Worm (Caenorhabditis elegans): Measurements from ENCODE around the gene C01G10.14.

The C01G10.14 gene

ce11 chrV:15071015-15071810 lies 34.5 kb downstream of the C01G10.14 start, which contains the start of gene unc-76 (continued):
- TF ChIP-seq gei-17 (GFP tag; optimal IDR thresholded peaks at IDR 0.05) (no peak), snpc-1.1 (tag; optimal IDR thresholded peaks at IDR 0.05; ENCODE audit: insufficient read depth) (no peak), lir-1 (GFP tag; conservative IDR thresholded peaks at IDR 0.05) (no peak), ztf-28 (GFP tag; IDR thresholded peaks at IDR 0.05) (no peak), ceh-27 (GFP tag; optimal IDR thresholded peaks at IDR 0.05) (peak; percentile 13), tbp1 (GFP tag; optimal IDR thresholded peaks at IDR 0.05) (peak; percentile 10), F39B2.1 (GFP tag; IDR thresholded peaks at IDR 0.05) (no peak), hrde-1 (tag; optimal IDR thresholded peaks at IDR 0.05; ENCODE audit: borderline replicate concordance) (no peak), unc-62 (GFP tag; optimal IDR thresholded peaks at IDR 0.05) (no peak), hmg-1.2 (GFP tag; IDR thresholded peaks at IDR 0.05) (peak; percentile 69), cebp-2 (GFP tag; IDR thresholded peaks at IDR 0.05) (no peak), sdz-38 (tag; optimal IDR thresholded peaks at IDR 0.05) (no peak)

- TF ChIP-seq attf-5 (GFP tag; optimal IDR thresholded peaks at IDR 0.05), result no peak
- TF ChIP-seq tbx-9 (tag; optimal IDR thresholded peaks at IDR 0.05; ENCODE audit: borderline replicate concordance), result no peak
- peak; percentile 62 for TF ChIP-seq lsl-1 (GFP tag; optimal IDR thresholded peaks at IDR 0.05)
- TF ChIP-seq zfh-2 (GFP tag; conservative IDR thresholded peaks at IDR 0.05), result no peak
- TF ChIP-seq C06A6.2 (GFP tag; conservative IDR thresholded peaks at IDR 0.05), result no peak
- TF ChIP-seq unc-130 (GFP tag; optimal IDR thresholded peaks at IDR 0.05), result no peak
- no peak for TF ChIP-seq ztf-26 (tag; optimal IDR thresholded peaks at IDR 0.05)
- no peak for TF ChIP-seq T07F8.4 (tag; optimal IDR thresholded peaks at IDR 0.05)
- TF ChIP-seq D2030.7 (GFP tag; IDR thresholded peaks at IDR 0.05), result peak; percentile 42; the same call in 1 of the 2 replicates
These were observed 36.2 kb downstream of the C01G10.14 start for ce11 chrV:15069435-15069985.

ce11 chrV:15068378-15068777 lies 37.4 kb downstream of the C01G10.14 start, which contains the start of gene dnj-3:
Gene dnj-3 (plus strand): TSS chrV:15068678.
- no peak for TF ChIP-seq ztf-26 (tag; optimal IDR thresholded peaks at IDR 0.05)
- no peak for TF ChIP-seq nfya-2 (GFP tag; IDR thresholded peaks at IDR 0.05)
- TF ChIP-seq mxl-1 (tag; optimal IDR thresholded peaks at IDR 0.05), result no peak
- no peak for TF ChIP-seq hsf-1 (GFP tag; IDR thresholded peaks at IDR 0.05)

ce11 chrV:15067165-15067564 lies 38.6 kb downstream of the C01G10.14 start, which contains the start of gene C25D7.10:
Gene C25D7.10 (plus strand): TSS chrV:15067465.
- TF ChIP-seq ceh-27 (GFP tag; optimal IDR thresholded peaks at IDR 0.05), result no peak
- no peak for TF ChIP-seq tbx-9 (tag; optimal IDR thresholded peaks at IDR 0.05; ENCODE audit: borderline replicate concordance)
- TF ChIP-seq madf-6 (GFP tag; IDR thresholded peaks at IDR 0.05), result 0 out of 2 replicates have a peak, but pooled peaks have one; percentile 23
- TF ChIP-seq cebp-2 (GFP tag; IDR thresholded peaks at IDR 0.05), result 0 out of 2 replicates have a peak, but pooled peaks have one; percentile 65
- TF ChIP-seq ekl-4 (GFP tag; IDR thresholded peaks at IDR 0.05), result no peak
- TF ChIP-seq Y79H2A.3 (GFP tag; conservative IDR thresholded peaks at IDR 0.05), result no peak

ce11 chrV:15065837-15066348 lies 39.9 kb downstream of the C01G10.14 start, which contains the start of gene otub-1:
Gene otub-1 (plus strand): TSS chrV:15066298.
- TF ChIP-seq Y53F4B.3 (GFP tag; IDR thresholded peaks at IDR 0.05) (no peak), unc-130 (GFP tag; optimal IDR thresholded peaks at IDR 0.05) (peak; percentile 47), ztf-3 (GFP tag; optimal IDR thresholded peaks at IDR 0.05) (no peak), nfya-1 (tag; optimal IDR thresholded peaks at IDR 0.05; ENCODE audit: borderline replicate concordance, insufficient read depth) (no peak), zfh-2 (GFP tag; conservative IDR thresholded peaks at IDR 0.05) (no peak), cebp-1 (GFP tag; IDR thresholded peaks at IDR 0.05) (no peak), cebp-1 (tag; optimal IDR thresholded peaks at IDR 0.05) (no peak), mcd-1 (GFP tag; IDR thresholded peaks at IDR 0.05) (no peak), nhr-179 (tag; optimal IDR thresholded peaks at IDR 0.05) (no peak), ztf-28 (GFP tag; IDR thresholded peaks at IDR 0.05) (no peak), lsl-1 (GFP tag; optimal IDR thresholded peaks at IDR 0.05) (peak; percentile 97), D2030.7 (GFP tag; IDR thresholded peaks at IDR 0.05) (peak; percentile 42; the same call in 1 of the 2 replicates), egl-18 (GFP tag; IDR thresholded peaks at IDR 0.05) (no peak), xnd-1 (tag; optimal IDR thresholded peaks at IDR 0.05) (peak; percentile 72), ceh-100 (GFP tag; IDR thresholded peaks at IDR 0.05) (no peak), madf-8 (GFP tag; conservative IDR thresholded peaks at IDR 0.05) (peak; percentile 25; the same call in 1 of the 2 replicates), ztf-22 (GFP tag; optimal IDR thresholded peaks at IDR 0.05) (no peak)
